Worm (Caenorhabditis elegans): Measurements from ENCODE around the gene K07H8.11.

DNA sequence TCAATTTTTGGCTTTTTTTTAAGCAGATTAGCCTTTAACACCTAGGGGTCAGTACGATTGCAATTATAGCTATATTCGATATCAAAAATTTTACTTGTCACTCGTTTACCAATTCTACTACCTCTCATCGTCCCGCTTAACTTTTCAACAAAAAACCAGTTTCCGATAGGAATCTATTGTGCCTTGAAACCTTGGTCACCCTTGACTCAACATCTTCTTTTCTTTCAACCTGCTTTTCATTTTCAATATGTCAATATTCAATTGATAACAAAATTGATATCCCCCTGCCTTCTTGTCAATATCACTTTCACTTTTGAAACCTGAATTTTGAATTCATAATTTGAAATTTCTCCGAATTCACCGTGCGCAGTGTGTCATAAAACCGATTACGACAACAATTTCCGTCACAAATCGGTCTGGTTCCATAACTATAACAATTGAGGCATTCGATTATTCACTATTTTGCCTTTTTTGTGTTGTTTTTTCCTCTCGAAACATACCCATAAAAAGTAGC is 27.6 kb upstream of the K07H8.11 start:
- no peak for TF ChIP-seq tlf-1 (GFP tag; optimal IDR thresholded peaks at IDR 0.05)
- TF ChIP-seq F22D6.2 (tag; optimal IDR thresholded peaks at IDR 0.05), result no peak
- no peak for TF ChIP-seq lin-26 (GFP tag; IDR thresholded peaks at IDR 0.05)
- no peak for TF ChIP-seq fkh-3 (tag; optimal IDR thresholded peaks at IDR 0.05)
- no peak for TF ChIP-seq ceh-91 (GFP tag; IDR thresholded peaks at IDR 0.05)
- TF ChIP-seq Y79H2A.3 (GFP tag; conservative IDR thresholded peaks at IDR 0.05), result no peak
- TF ChIP-seq ama-1 (optimal IDR thresholded peaks at IDR 0.05), result no peak
- no peak for TF ChIP-seq ama-1 (GFP tag; optimal IDR thresholded peaks at IDR 0.05)
- TF ChIP-seq unc-62 (GFP tag; optimal IDR thresholded peaks at IDR 0.05), result no peak
- no peak for TF ChIP-seq rcor-1 (GFP tag; IDR thresholded peaks at IDR 0.05)
- TF ChIP-seq snpc-1.1 (tag; optimal IDR thresholded peaks at IDR 0.05; ENCODE audit: insufficient read depth), result no peak
- no peak for TF ChIP-seq ztf-6 (GFP tag; IDR thresholded peaks at IDR 0.05)
- no peak for TF ChIP-seq dox-1 (GFP tag; IDR thresholded peaks at IDR 0.05)
- TF ChIP-seq pha-4 (tag; optimal IDR thresholded peaks at IDR 0.05), result no peak
- no peak for TF ChIP-seq ZK185.1 (tag; optimal IDR thresholded peaks at IDR 0.05; ENCODE audit: poor library complexity, severe bottlenecking)

Measured in whole organism, young adult.